Fruit fly (Drosophila melanogaster): ENCODE measurements around the gene CG6356.

- TF ChIP-seq CG8478 (optimal IDR thresholded peaks at IDR 0.05) (no peak), psq (optimal IDR thresholded peaks at IDR 0.05) (no peak), usp (GFP tag; optimal IDR thresholded peaks at IDR 0.05) (no peak), EcR (GFP tag; optimal IDR thresholded peaks at IDR 0.05) (no peak)
Observed at dm6 chr3R:24297444-24298146, 13.8 kb downstream of the CG6356 start.
